Worm (Caenorhabditis elegans): ENCODE results near the gene cest-9.1.

DNA sequence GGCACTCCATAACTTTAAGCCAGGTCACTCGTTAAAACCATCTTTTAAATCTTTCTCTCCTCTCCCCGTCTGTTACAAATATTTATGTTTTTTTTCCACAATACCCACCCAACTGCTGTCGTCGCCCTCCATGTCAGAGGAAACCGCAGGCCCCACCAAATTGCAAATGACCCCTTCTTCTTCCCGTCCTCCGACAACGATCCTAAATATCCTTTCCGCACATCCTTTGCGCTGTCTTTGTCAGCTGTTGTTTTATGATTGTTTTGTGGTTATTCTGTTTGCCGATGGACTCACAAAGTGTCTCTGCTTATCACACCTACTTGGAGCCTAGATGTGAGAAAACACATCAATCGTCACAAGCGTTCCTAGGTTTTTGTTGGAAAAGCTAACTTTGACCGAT, 22.2 kb downstream of the cest-9.1 start:
- TF ChIP-seq ama-1 (optimal IDR thresholded peaks at IDR 0.05) (no peak), F13C5.2 (tag; optimal IDR thresholded peaks at IDR 0.05) (no peak), flt-1 (GFP tag; IDR thresholded peaks at IDR 0.05) (no peak), hmbx-1 (tag; optimal IDR thresholded peaks at IDR 0.05) (no peak), aly-1 (tag; optimal IDR thresholded peaks at IDR 0.05) (no peak), sea-1 (GFP tag; conservative IDR thresholded peaks at IDR 0.05) (no peak), ets-7 (tag; optimal IDR thresholded peaks at IDR 0.05) (no peak), hmg-4 (GFP tag; optimal IDR thresholded peaks at IDR 0.05) (no peak), tra-4 (tag; optimal IDR thresholded peaks at IDR 0.05) (no peak), hnd-1 (tag; optimal IDR thresholded peaks at IDR 0.05) (no peak)

Measured in whole organism, early embryonic.